Worm (Caenorhabditis elegans) whole organism, L4 larva: ENCODE results near the gene Y46G5A.47.

Experiments used
- F44E2.7 ChIP-seq: fragments of 200-800 bp; sonication (Bioruptor generic); IDR thresholded peaks from 2 replicates; pipeline ENCODE4 v2.1.2; 2022; ENCODE audit warnings: missing genetic modification characterization, missing compliant biosample characterization
- F49E8.2 ChIP-seq: sonication (generic microtip); optimal IDR thresholded peaks from 2 replicates; lab custom pipeline; 2016; ENCODE audit warnings: missing compliant biosample characterization, mild to moderate bottlenecking, missing genetic modification characterization, borderline replicate concordance
- R02D3.7 ChIP-seq: fragments of 150-350 bp; sonication (generic microtip); optimal IDR thresholded peaks from 3 replicates; lab custom pipeline; 2014; ENCODE audit warnings: missing biosample characterization, missing genetic modification characterization
- T26A8.4 ChIP-seq: fragments of 200-800 bp; sonication (Bioruptor generic); IDR thresholded peaks from 2 replicates; pipeline ENCODE4 v1.3.6; 2022; ENCODE audit warnings: missing genetic modification characterization, missing compliant biosample characterization
- Y105C5A.15 ChIP-seq: fragments of 200-800 bp; sonication (Bioruptor generic); IDR thresholded peaks from 2 replicates; pipeline ENCODE4 v1.3.6; 2022; ENCODE audit warnings: missing genetic modification characterization, missing compliant biosample characterization
- Y48G9A.11 ChIP-seq: fragments of 200-800 bp; sonication (Bioruptor generic); IDR thresholded peaks from 2 replicates; pipeline ENCODE4 v1.3.6; 2022; ENCODE audit warnings: missing genetic modification reagents, missing genetic modification characterization, missing compliant biosample characterization
- Y75B8A.6 ChIP-seq: fragments of 200-800 bp; sonication (Bioruptor generic); IDR thresholded peaks from 2 replicates; pipeline ENCODE4 v1.3.6; 2022; ENCODE audit warnings: missing genetic modification reagents, missing genetic modification characterization, missing compliant biosample characterization
- aly-2 ChIP-seq: sonication (generic microtip); optimal IDR thresholded peaks from 2 replicates; lab custom pipeline; 2018; ENCODE audit warnings: missing biosample characterization, missing genetic modification characterization
- ama-1 ChIP-seq: fragments of 150-350 bp; optimal IDR thresholded peaks from 2 replicates; lab custom pipeline; 2014; ENCODE audit warnings: inconsistent platforms, mixed read lengths
- arid-1 ChIP-seq: fragments of 200-800 bp; sonication (Bioruptor generic); conservative IDR thresholded peaks from 2 replicates; pipeline ENCODE4 v1.3.6; 2022; ENCODE audit warnings: missing genetic modification reagents, missing genetic modification characterization, missing compliant biosample characterization
- attf-4 ChIP-seq: sonication (generic microtip); optimal IDR thresholded peaks from 3 replicates; lab custom pipeline; 2017; ENCODE audit warnings: missing biosample characterization, missing genetic modification characterization
- ceh-28 ChIP-seq: fragments of 150-350 bp; optimal IDR thresholded peaks from 2 replicates; lab custom pipeline; 2014; ENCODE audit warnings: missing biosample characterization, missing genetic modification reagents, missing genetic modification characterization
- ceh-32 ChIP-seq: sonication (generic microtip); optimal IDR thresholded peaks from 2 replicates; lab custom pipeline; 2016; ENCODE audit warnings: mild to moderate bottlenecking, missing genetic modification characterization, missing compliant biosample characterization; ENCODE audit not compliant: poor library complexity
- ceh-82 ChIP-seq: sonication (generic microtip); optimal IDR thresholded peaks from 2 replicates; lab custom pipeline; 2017; ENCODE audit warnings: missing biosample characterization, missing genetic modification characterization
- cey-2 ChIP-seq: sonication (generic microtip); optimal IDR thresholded peaks from 3 replicates; lab custom pipeline; 2017; ENCODE audit warnings: missing genetic modification characterization, mild to moderate bottlenecking, missing compliant biosample characterization, antibody characterized with exemption, borderline replicate concordance; ENCODE audit not compliant: insufficient read depth
- daf-8 ChIP-seq: fragments of 200-800 bp; sonication (Bioruptor generic); IDR thresholded peaks from 2 replicates; pipeline ENCODE4 v1.3.6; 2022; ENCODE audit warnings: missing genetic modification characterization, missing compliant biosample characterization
- dmd-6 ChIP-seq: fragments of 200-800 bp; sonication (Bioruptor generic); IDR thresholded peaks from 2 replicates; pipeline ENCODE4 v1.3.6; 2022; ENCODE audit warnings: missing genetic modification reagents, missing genetic modification characterization, missing compliant biosample characterization
- dmd-8 ChIP-seq: fragments of 200-800 bp; sonication (Bioruptor generic); IDR thresholded peaks from 2 replicates; pipeline ENCODE4 v1.3.6; 2022; ENCODE audit warnings: missing genetic modification characterization, missing compliant biosample characterization
- dmd-9 ChIP-seq: fragments of 200-800 bp; sonication (Bioruptor generic); IDR thresholded peaks from 2 replicates; pipeline ENCODE4 v1.3.6; 2022; ENCODE audit warnings: missing genetic modification reagents, missing genetic modification characterization, missing compliant biosample characterization
- egl-27 ChIP-seq: sonication (generic microtip); optimal IDR thresholded peaks from 3 replicates; lab custom pipeline; 2017; ENCODE audit warnings: missing biosample characterization, missing genetic modification reagents, missing genetic modification characterization
- egl-43 ChIP-seq: fragments of 200-800 bp; sonication (Bioruptor generic); IDR thresholded peaks from 2 replicates; pipeline ENCODE4 v1.3.6; 2022; ENCODE audit warnings: missing genetic modification reagents, missing genetic modification characterization, missing compliant biosample characterization
- fkh-10 ChIP-seq: fragments of 150-350 bp; optimal IDR thresholded peaks from 2 replicates; lab custom pipeline; 2014; ENCODE audit warnings: missing biosample characterization, missing genetic modification reagents, missing genetic modification characterization
- gei-8 ChIP-seq: fragments of 200-800 bp; sonication (Bioruptor generic); optimal IDR thresholded peaks from 2 replicates; lab custom pipeline; 2018; ENCODE audit warnings: mild to moderate bottlenecking, missing genetic modification characterization, missing compliant biosample characterization
- hif-1 ChIP-seq, 2 experiments: sonication (generic microtip); optimal IDR thresholded peaks; 2 replicates each; lab custom pipeline; 2016 to 2017; ENCODE audit warnings: missing compliant biosample characterization in 2 of 2, missing genetic modification characterization in 2 of 2, missing genetic modification reagents in 2 of 2, missing genotype in 2 of 2, mild to moderate bottlenecking in 1 of 2
- hlh-30 ChIP-seq: sonication (generic microtip); optimal IDR thresholded peaks from 2 replicates; lab custom pipeline; 2017; ENCODE audit warnings: antibody characterized with exemption, mild to moderate bottlenecking, missing genetic modification characterization, missing compliant biosample characterization; ENCODE audit not compliant: insufficient read depth
- hmg-1.1 ChIP-seq: fragments of 200-800 bp; sonication (Bioruptor generic); IDR thresholded peaks from 2 replicates; pipeline ENCODE4 v1.3.6; 2022; ENCODE audit warnings: missing genetic modification reagents, missing genetic modification characterization, missing compliant biosample characterization
- lim-7 ChIP-seq: fragments of 200-800 bp; sonication (Bioruptor generic); IDR thresholded peaks from 2 replicates; pipeline ENCODE4 v1.3.6; 2022; ENCODE audit warnings: missing genetic modification characterization, missing compliant biosample characterization
- lin-38 ChIP-seq: fragments of 200-800 bp; sonication (Bioruptor generic); IDR thresholded peaks from 2 replicates; pipeline ENCODE4 v1.3.6; 2022; ENCODE audit warnings: missing genetic modification reagents, missing genetic modification characterization, missing compliant biosample characterization
- lir-3 ChIP-seq: sonication (generic microtip); optimal IDR thresholded peaks from 2 replicates; lab custom pipeline; 2016; ENCODE audit warnings: mild to moderate bottlenecking, missing genetic modification characterization, missing compliant biosample characterization
- mdl-1 ChIP-seq, 2 experiments: fragments of 150-350 bp in 1 of 2; sonication (generic microtip) in 1 of 2; optimal IDR thresholded peaks; 2 replicates each; lab custom pipeline; 2014 to 2017; ENCODE audit warnings: missing biosample characterization in 2 of 2, missing genetic modification characterization in 2 of 2
- mep-1 ChIP-seq: fragments of 150-350 bp; sonication (generic microtip); optimal IDR thresholded peaks from 3 replicates; lab custom pipeline; 2014; ENCODE audit warnings: missing biosample characterization, missing genetic modification characterization
- mes-2 ChIP-seq: sonication (generic microtip); optimal IDR thresholded peaks from 2 replicates; lab custom pipeline; 2016; ENCODE audit warnings: missing genotype, mild to moderate bottlenecking, missing genetic modification characterization, missing compliant biosample characterization; ENCODE audit not compliant: poor library complexity, severe bottlenecking
- nhr-10 ChIP-seq: fragments of 150-350 bp; optimal IDR thresholded peaks from 2 replicates; lab custom pipeline; 2014; ENCODE audit warnings: missing biosample characterization, missing genetic modification characterization
- nhr-11 ChIP-seq: fragments of 150-350 bp; optimal IDR thresholded peaks from 2 replicates; lab custom pipeline; 2014; ENCODE audit warnings: missing biosample characterization, missing genetic modification characterization
- nhr-111 ChIP-seq: fragments of 200-800 bp; sonication (Bioruptor generic); optimal IDR thresholded peaks from 2 replicates; lab custom pipeline; 2018; ENCODE audit warnings: mild to moderate bottlenecking, missing genetic modification characterization, missing compliant biosample characterization
- nhr-28 ChIP-seq: fragments of 150-350 bp; optimal IDR thresholded peaks from 2 replicates; lab custom pipeline; 2014; ENCODE audit warnings: missing biosample characterization, missing genetic modification characterization
- nhr-42 ChIP-seq: fragments of 200-800 bp; sonication (Bioruptor generic); IDR thresholded peaks from 2 replicates; pipeline ENCODE4 v1.3.6; 2022; ENCODE audit warnings: missing genetic modification characterization, missing compliant biosample characterization
- nhr-76 ChIP-seq: fragments of 150-350 bp; optimal IDR thresholded peaks from 2 replicates; lab custom pipeline; 2014; ENCODE audit warnings: missing biosample characterization, missing genetic modification characterization
- pha-4 ChIP-seq, 2 experiments: fragments of 150-350 bp in 1 of 2; fragments of 200-800 bp in 1 of 2; sonication (Bioruptor generic) in 1 of 2; IDR thresholded peaks in 1 of 2; optimal IDR thresholded peaks in 1 of 2; 2 replicates each; pipeline versions ENCODE4 v1.3.6 to Lab custom; 2014 to 2022; ENCODE audit warnings: missing genetic modification characterization in 2 of 2, missing genetic modification reagents in 2 of 2, missing biosample characterization in 1 of 2, missing compliant biosample characterization in 1 of 2
- php-3 ChIP-seq: fragments of 200-800 bp; sonication (Bioruptor generic); IDR thresholded peaks from 2 replicates; pipeline ENCODE4 v1.3.6; 2022; ENCODE audit warnings: missing genetic modification reagents, missing genetic modification characterization, missing compliant biosample characterization
- pqm-1 ChIP-seq: sonication (generic microtip); optimal IDR thresholded peaks from 2 replicates; lab custom pipeline; 2017; ENCODE audit warnings: missing biosample characterization, missing genetic modification characterization
- saeg-2 ChIP-seq: fragments of 200-800 bp; sonication (Bioruptor generic); IDR thresholded peaks from 2 replicates; pipeline ENCODE4 v1.3.6; 2022; ENCODE audit warnings: missing genetic modification reagents, missing genetic modification characterization, missing compliant biosample characterization
- sdz-12 ChIP-seq: fragments of 200-800 bp; sonication (Bioruptor generic); optimal IDR thresholded peaks from 2 replicates; lab custom pipeline; 2018; ENCODE audit warnings: mild to moderate bottlenecking, missing genetic modification characterization, missing compliant biosample characterization
- skn-1 ChIP-seq: fragments of 150-350 bp; optimal IDR thresholded peaks from 2 replicates; lab custom pipeline; 2014; ENCODE audit warnings: missing biosample characterization, missing genetic modification characterization
- tag-97 ChIP-seq: fragments of 200-800 bp; sonication (Bioruptor generic); IDR thresholded peaks from 2 replicates; pipeline ENCODE4 v1.3.6; 2022; ENCODE audit warnings: missing genetic modification characterization, missing compliant biosample characterization
- unc-39 ChIP-seq: sonication (generic microtip); optimal IDR thresholded peaks from 2 replicates; lab custom pipeline; 2017; ENCODE audit warnings: missing biosample characterization, missing genetic modification characterization
- vab-7 ChIP-seq: fragments of 200-800 bp; sonication (Bioruptor generic); IDR thresholded peaks from 2 replicates; pipeline ENCODE4 v1.3.6; 2022; ENCODE audit warnings: missing genetic modification reagents, missing genetic modification characterization, missing compliant biosample characterization
- zfp-3 ChIP-seq: fragments of 200-800 bp; sonication (Bioruptor generic); conservative IDR thresholded peaks from 2 replicates; pipeline ENCODE4 v1.3.6; 2022; ENCODE audit warnings: missing genetic modification reagents, missing genetic modification characterization, missing compliant biosample characterization
- zip-2 ChIP-seq: fragments of 150-350 bp; optimal IDR thresholded peaks from 2 replicates; lab custom pipeline; 2014; ENCODE audit warnings: missing biosample characterization, missing genetic modification characterization
- ztf-7 ChIP-seq: fragments of 150-350 bp; optimal IDR thresholded peaks from 2 replicates; lab custom pipeline; 2014; ENCODE audit warnings: missing biosample characterization, missing genetic modification characterization

Y46G5A.47 gene

ce11 chrII:12805765-12806384 is 769 bp upstream of the Y46G5A.47 start:
- no peak for TF ChIP-seq nhr-111 (GFP tag; lab: Kevin White, UChicago)
- peak; percentile 49; the same call in 1 of the 2 replicates for TF ChIP-seq vab-7
- TF ChIP-seq mdl-1 (tag; optimal IDR thresholded peaks at IDR 0.05; lab: Kevin White, UChicago) = peak in 1 of 2 experiments; percentile 12
- TF ChIP-seq skn-1 (tag; lab: Kevin White, UChicago) = no peak
- no peak for TF ChIP-seq nhr-76
- TF ChIP-seq nhr-42 = no peak
- no peak for TF ChIP-seq pqm-1 (tag; lab: Kevin White, UChicago)
- TF ChIP-seq dmd-8 = no peak
- TF ChIP-seq hlh-30 = peak; percentile 47
- no peak for TF ChIP-seq lir-3 (tag; lab: Kevin White, UChicago)
- TF ChIP-seq Y105C5A.15 (GFP tag; lab: Robert Waterston, UW) = no peak
- no peak for TF ChIP-seq dmd-9 (GFP tag; lab: Robert Waterston, UW)
- no peak for TF ChIP-seq hif-1 (tag; optimal IDR thresholded peaks at IDR 0.05; lab: Kevin White, UChicago)
- TF ChIP-seq F49E8.2 (tag; lab: Kevin White, UChicago) = no peak
- TF ChIP-seq pha-4 (GFP tag; IDR thresholded peaks at IDR 0.05; lab: Robert Waterston, UW) = no peak; the same call in 1 of the 2 replicates
- no peak for TF ChIP-seq pha-4 (tag; optimal IDR thresholded peaks at IDR 0.05; lab: Kevin White, UChicago)
- TF ChIP-seq T26A8.4 (GFP tag; lab: Robert Waterston, UW) = no peak
- no peak for TF ChIP-seq sdz-12 (GFP tag; lab: Kevin White, UChicago)
- TF ChIP-seq ama-1 = no peak
- TF ChIP-seq lim-7 (GFP tag; lab: Robert Waterston, UW) = no peak
- TF ChIP-seq F44E2.7 (GFP tag; lab: Robert Waterston, UW) = no peak
- no peak for TF ChIP-seq saeg-2
- peak; percentile 47 for TF ChIP-seq lin-38
- TF ChIP-seq hmg-1.1 (GFP tag; lab: Robert Waterston, UW) = peak; percentile 74
- TF ChIP-seq cey-2 = no peak
- TF ChIP-seq Y48G9A.11 = no peak
- TF ChIP-seq fkh-10 (GFP tag; lab: Kevin White, UChicago) = peak; percentile 42
- TF ChIP-seq ztf-7 (tag; lab: Kevin White, UChicago) = no peak
- TF ChIP-seq egl-43 (GFP tag; lab: Robert Waterston, UW) = peak; percentile 69; the same call in 1 of the 2 replicates
- peak; percentile 15 for TF ChIP-seq nhr-11 (tag; lab: Kevin White, UChicago)
- TF ChIP-seq ceh-28 = no peak
- TF ChIP-seq mes-2 (tag; lab: Kevin White, UChicago) = peak; percentile 45
- no peak for TF ChIP-seq nhr-10 (tag; lab: Kevin White, UChicago)
- TF ChIP-seq zip-2 (tag; lab: Kevin White, UChicago) = peak; percentile 52
- peak; percentile 20 for TF ChIP-seq mep-1 (tag; lab: Kevin White, UChicago)
- TF ChIP-seq R02D3.7 (tag; lab: Kevin White, UChicago) = no peak
- TF ChIP-seq php-3 (GFP tag; lab: Robert Waterston, UW) = no peak
- no peak for TF ChIP-seq egl-27 (tag; lab: Kevin White, UChicago)
- TF ChIP-seq attf-4 (tag; lab: Kevin White, UChicago) = no peak
- no peak for TF ChIP-seq Y75B8A.6 (GFP tag; lab: Robert Waterston, UW)
- TF ChIP-seq zfp-3 (GFP tag; lab: Robert Waterston, UW) = no peak
- peak; percentile 41 for TF ChIP-seq dmd-6 (GFP tag; lab: Robert Waterston, UW)
- no peak for TF ChIP-seq ceh-82
- no peak for TF ChIP-seq aly-2 (tag; lab: Kevin White, UChicago)
- 0 out of 2 replicates have a peak, but pooled peaks have one; percentile 13 for TF ChIP-seq arid-1 (GFP tag; lab: Robert Waterston, UW)
- TF ChIP-seq daf-8 = no peak
- TF ChIP-seq tag-97 = no peak
- TF ChIP-seq unc-39 = no peak
- no peak for TF ChIP-seq gei-8
- TF ChIP-seq ceh-32 (tag; lab: Kevin White, UChicago) = no peak
- peak; percentile 26 for TF ChIP-seq nhr-28 (tag; lab: Kevin White, UChicago)
